Worm (Caenorhabditis elegans): ENCODE results near the gene C07A12.18.

The C07A12.18 gene

ce11 chrX:4523887-4524350, 25.8 kb downstream of the C07A12.18 start, which contains the start of gene pdi-2 (continued):
- peak; percentile 10 for TF ChIP-seq athp-1 (tag; optimal IDR thresholded peaks at IDR 0.05)
- TF ChIP-seq ceh-40 (GFP tag; IDR thresholded peaks at IDR 0.05), result no peak
- TF ChIP-seq tbp1 (GFP tag; optimal IDR thresholded peaks at IDR 0.05), result peak; percentile 24
- TF ChIP-seq F37B4.10 (GFP tag; IDR thresholded peaks at IDR 0.05), result no peak

DNA sequence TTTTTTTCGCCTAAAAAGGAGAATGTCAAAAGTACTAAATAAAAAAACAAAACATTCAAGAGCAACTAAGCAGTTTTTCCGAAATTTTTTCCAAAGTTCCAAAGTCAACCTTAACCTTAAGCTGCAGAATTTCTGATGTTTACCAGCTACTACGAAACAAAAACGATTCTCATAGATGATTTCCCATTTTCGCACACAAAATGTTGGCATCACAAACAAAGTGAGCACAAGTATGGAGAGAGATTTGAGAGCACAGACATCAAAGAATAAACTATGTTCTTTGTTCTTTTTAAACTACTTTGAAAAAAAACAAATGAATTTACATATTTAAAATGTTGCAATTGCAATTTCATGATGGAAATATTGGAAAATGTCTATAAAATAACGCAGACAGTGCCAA, 26.4 kb downstream of the C07A12.18 start:
- TF ChIP-seq Y53G8AR.9 (GFP tag; conservative IDR thresholded peaks at IDR 0.05), result no peak
- no peak for TF ChIP-seq ceh-91 (GFP tag; IDR thresholded peaks at IDR 0.05)
- TF ChIP-seq somi-1 (GFP tag; optimal IDR thresholded peaks at IDR 0.05), result no peak

- TF ChIP-seq F57A8.1 (GFP tag; optimal IDR thresholded peaks at IDR 0.05) (no peak), madf-6 (GFP tag; IDR thresholded peaks at IDR 0.05) (0 out of 2 replicates have a peak, but pooled peaks have one; percentile 31), hmg-1.2 (GFP tag; IDR thresholded peaks at IDR 0.05) (peak; percentile 83), cebp-1 (GFP tag; IDR thresholded peaks at IDR 0.05) (peak; percentile 89), cebp-1 (tag; optimal IDR thresholded peaks at IDR 0.05) (peak; percentile 95)
Observed at ce11 chrX:4521837-4522816, 27.6 kb downstream of the C07A12.18 start, which contains the start of gene C07A12.7. TSS of gene C07A12.7 (minus strand) at chrX:4522144.

- TF ChIP-seq let-607 (tag; optimal IDR thresholded peaks at IDR 0.05) (no peak), ceh-79 (tag; optimal IDR thresholded peaks at IDR 0.05) (no peak), unc-62 (GFP tag; optimal IDR thresholded peaks at IDR 0.05) (no peak), ztf-6 (GFP tag; IDR thresholded peaks at IDR 0.05) (no peak), ets-4 (GFP tag; optimal IDR thresholded peaks at IDR 0.05) (no peak), sptf-2 (GFP tag; optimal IDR thresholded peaks at IDR 0.05) (no peak)
Observed at ce11 chrX:4521166-4521565, 28.5 kb downstream of the C07A12.18 start.

ce11 chrX:4519968-4520367, 29.7 kb downstream of the C07A12.18 start:
- TF ChIP-seq ceh-27 (GFP tag; optimal IDR thresholded peaks at IDR 0.05) (peak; percentile 1), lin-54 (GFP tag; optimal IDR thresholded peaks at IDR 0.05) (no peak), lin-26 (GFP tag; IDR thresholded peaks at IDR 0.05) (0 out of 2 replicates have a peak, but pooled peaks have one; percentile 8), lin-40 (tag; optimal IDR thresholded peaks at IDR 0.05) (no peak), F49E8.2 (tag; optimal IDR thresholded peaks at IDR 0.05; ENCODE audit: insufficient read depth) (no peak), rec-8 (tag; optimal IDR thresholded peaks at IDR 0.05) (no peak), attf-3 (GFP tag; conservative IDR thresholded peaks at IDR 0.05) (no peak), cebp-1 (GFP tag; IDR thresholded peaks at IDR 0.05) (0 out of 2 replicates have a peak, but pooled peaks have one; percentile 18), cebp-1 (tag; optimal IDR thresholded peaks at IDR 0.05) (peak; percentile 12), B0019.2 (GFP tag; conservative IDR thresholded peaks at IDR 0.05) (no peak), xnd-1 (tag; optimal IDR thresholded peaks at IDR 0.05) (no peak), F23B12.7 (tag; optimal IDR thresholded peaks at IDR 0.05; ENCODE audit: insufficient read depth) (no peak), egrh-3 (GFP tag; IDR thresholded peaks at IDR 0.05) (no peak)
